Worm (Caenorhabditis elegans): ENCODE results near the gene mrps-22.

DNA sequence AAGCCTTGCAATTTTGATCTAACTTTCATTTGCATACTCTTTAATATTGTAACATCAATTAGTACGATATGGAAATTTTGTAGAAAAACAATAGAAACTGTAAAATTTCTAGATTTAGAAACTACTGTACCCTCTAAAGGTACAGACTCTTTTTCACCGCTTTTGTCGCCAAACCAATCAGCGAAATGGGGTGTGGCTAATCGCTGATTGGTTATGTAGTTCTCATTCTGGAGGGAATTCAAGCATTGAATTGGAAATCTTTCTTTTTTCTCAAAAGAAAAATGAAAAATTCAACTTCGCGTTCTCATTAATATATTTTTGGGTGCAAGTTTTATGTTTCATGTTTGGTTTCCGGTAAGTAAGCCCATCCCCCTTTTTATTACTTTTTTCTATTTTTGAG lies 21.1 kb downstream of the mrps-22 start:
- TF ChIP-seq ztf-11 (tag; optimal IDR thresholded peaks at IDR 0.05) (no peak), efl-1 (optimal IDR thresholded peaks at IDR 0.05) (no peak), efl-1 (GFP tag; optimal IDR thresholded peaks at IDR 0.05 in 1 of 2) (no peak), fos-1 (tag; optimal IDR thresholded peaks at IDR 0.05) (no peak), nhr-237 (tag; optimal IDR thresholded peaks at IDR 0.05) (no peak), egl-13 (tag; optimal IDR thresholded peaks at IDR 0.05) (no peak), snu-23 (GFP tag; optimal IDR thresholded peaks at IDR 0.05) (no peak)
